Fruit fly (Drosophila melanogaster): ENCODE measurements around the gene CG5050.

The CG5050 gene

dm6 chr2L:17427929-17428456 is 24.7 kb upstream of the CG5050 start:
- TF ChIP-seq fkh (GFP tag; optimal IDR thresholded peaks at IDR 0.05) (peak; percentile 65), fd59A (GFP tag; optimal IDR thresholded peaks at IDR 0.05) (peak; percentile 23), Eip93F (GFP tag; optimal IDR thresholded peaks at IDR 0.05) (no peak), CG6808 (GFP tag; optimal IDR thresholded peaks at IDR 0.05) (peak; percentile 63), CG8119 (GFP tag; IDR thresholded peaks at IDR 0.05) (peak; percentile 59; the same call in 1 of the 3 replicates), esn (GFP tag; optimal IDR thresholded peaks at IDR 0.05) (peak; percentile 11), salr (GFP tag; optimal IDR thresholded peaks at IDR 0.05) (peak; percentile 0 to 14), Ets96B (tag; optimal IDR thresholded peaks at IDR 0.05) (peak; percentile 32), acj6 (GFP tag; optimal IDR thresholded peaks at IDR 0.05) (no peak), CG1621 (tag; optimal IDR thresholded peaks at IDR 0.05) (peak; percentile 69), CG11294 (GFP tag; IDR thresholded peaks at IDR 0.05) (no peak), vri (GFP tag; optimal IDR thresholded peaks at IDR 0.05) (peak; percentile 63), CG3919 (GFP tag; optimal IDR thresholded peaks at IDR 0.05) (peak; percentile 51), CG15336 (GFP tag; IDR thresholded peaks at IDR 0.05) (peak; percentile 59), CG8632 (GFP tag; optimal IDR thresholded peaks at IDR 0.05) (no peak), pdm3 (GFP tag; optimal IDR thresholded peaks at IDR 0.05) (peak; percentile 7), CG11902 (GFP tag; optimal IDR thresholded peaks at IDR 0.05) (no peak), achi (GFP tag; optimal IDR thresholded peaks at IDR 0.05) (no peak), net (GFP tag; optimal IDR thresholded peaks at IDR 0.05) (peak; percentile 42), CG11762 (GFP tag; optimal IDR thresholded peaks at IDR 0.05; ENCODE audit: insufficient read depth) (no peak), OdsH (GFP tag; optimal IDR thresholded peaks at IDR 0.05) (no peak), CG9139 (GFP tag; optimal IDR thresholded peaks at IDR 0.05) (peak; percentile 81), cyc (GFP tag; optimal IDR thresholded peaks at IDR 0.05) (no peak), Sox102F (GFP tag; optimal IDR thresholded peaks at IDR 0.05) (peak; percentile 39), Sox14 (GFP tag; optimal IDR thresholded peaks at IDR 0.05) (no peak), CG6163 (GFP tag; IDR thresholded peaks at IDR 0.05) (peak; percentile 64), CG6792 (GFP tag; optimal IDR thresholded peaks at IDR 0.05) (no peak), Hr38 (GFP tag; optimal IDR thresholded peaks at IDR 0.05) (no peak), Blimp-1 (GFP tag; optimal IDR thresholded peaks at IDR 0.05) (no peak), Hr39 (GFP tag; optimal IDR thresholded peaks at IDR 0.05) (no peak), CG3032 (tag; optimal IDR thresholded peaks at IDR 0.05) (peak; percentile 8), fd85E (GFP tag; optimal IDR thresholded peaks at IDR 0.05) (no peak), CG4318 (GFP tag; optimal IDR thresholded peaks at IDR 0.05) (no peak), eg (GFP tag; IDR thresholded peaks at IDR 0.05) (peak; percentile 72), dsx (GFP tag; optimal IDR thresholded peaks at IDR 0.05; ENCODE audit: poor library complexity, severe bottlenecking) (peak; percentile 55), CG34406 (GFP tag; optimal IDR thresholded peaks at IDR 0.05) (peak; percentile 1), Lpt (GFP tag; optimal IDR thresholded peaks at IDR 0.05) (peak; percentile 22), CG31627 (GFP tag; optimal IDR thresholded peaks at IDR 0.05) (no peak), Hr4 (GFP tag; optimal IDR thresholded peaks at IDR 0.05) (no peak), Met (GFP tag; optimal IDR thresholded peaks at IDR 0.05) (peak; percentile 2), spab (GFP tag; optimal IDR thresholded peaks at IDR 0.05) (peak; percentile 43), ss (GFP tag; optimal IDR thresholded peaks at IDR 0.05) (peak; percentile 72 to 87), topi (GFP tag; optimal IDR thresholded peaks at IDR 0.05) (peak; percentile 8), CG10669 (GFP tag; optimal IDR thresholded peaks at IDR 0.05) (peak; percentile 28), dac (GFP tag; optimal IDR thresholded peaks at IDR 0.05) (no peak), Sox15 (GFP tag; optimal IDR thresholded peaks at IDR 0.05) (no peak), CG6854 (GFP tag; optimal IDR thresholded peaks at IDR 0.05) (peak; percentile 25), Gug (GFP tag; IDR thresholded peaks at IDR 0.05) (peak; percentile 14; the same call in 1 of the 2 replicates), svp (GFP tag) (peak; percentile 92), CG7368 (GFP tag; optimal IDR thresholded peaks at IDR 0.05) (peak; percentile 27), CG10631 (GFP tag; optimal IDR thresholded peaks at IDR 0.05) (no peak), lz (GFP tag; optimal IDR thresholded peaks at IDR 0.05) (no peak)

Data from whole organism, prepupa.